Fruit fly (Drosophila melanogaster): Measurements from ENCODE around the gene mei-217.

The mei-217 gene

DNA sequence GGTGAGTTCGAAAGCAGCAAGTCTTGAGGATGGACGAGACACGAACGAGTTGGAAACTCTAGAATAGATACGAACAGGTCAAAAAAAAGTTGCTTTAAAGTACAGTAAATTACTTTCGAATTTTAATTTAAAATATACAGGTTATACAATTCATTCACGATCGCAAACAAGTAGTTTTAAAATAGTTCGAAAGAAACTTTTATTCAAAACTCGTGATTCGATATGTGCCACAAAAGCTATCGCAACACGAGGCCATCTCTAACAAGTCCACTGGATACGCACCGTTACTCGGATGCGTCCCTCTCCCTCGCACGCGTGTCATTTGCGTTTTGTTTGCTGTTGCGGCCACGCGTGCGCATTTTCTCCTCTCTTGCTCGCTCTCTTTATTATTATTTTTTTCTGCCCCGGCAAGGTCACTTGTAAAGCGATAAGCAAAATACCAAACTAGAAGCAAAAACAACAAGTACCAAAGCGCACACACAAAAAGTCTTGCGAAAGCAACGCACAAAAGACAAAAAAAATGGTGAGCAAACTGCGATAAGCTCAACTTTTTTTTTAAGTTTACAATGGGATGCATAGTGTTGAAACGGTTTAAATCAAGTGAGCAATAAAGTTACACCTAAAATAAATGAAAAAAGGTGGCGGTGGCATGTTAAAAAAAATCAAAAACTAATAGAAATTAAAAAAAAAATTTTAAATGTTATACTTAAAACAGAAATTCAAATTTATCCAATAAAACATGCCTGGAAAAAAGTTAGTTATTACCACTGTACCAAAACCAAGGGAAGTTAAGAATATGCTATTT is 17.6 kb downstream of the mei-217 start (continued):
- TF ChIP-seq CG15514 (GFP tag; optimal IDR thresholded peaks at IDR 0.05) = peak; percentile 55
- TF ChIP-seq Optix (GFP tag; IDR thresholded peaks at IDR 0.05) = peak; percentile 35; the same call in 1 of the 3 replicates
- peak; percentile 45 for TF ChIP-seq CG9727 (GFP tag; optimal IDR thresholded peaks at IDR 0.05)
- TF ChIP-seq usp (GFP tag; optimal IDR thresholded peaks at IDR 0.05) = no peak
- TF ChIP-seq Dp (GFP tag; optimal IDR thresholded peaks at IDR 0.05) = no peak
- no peak for TF ChIP-seq CG17186 (GFP tag; optimal IDR thresholded peaks at IDR 0.05)
- TF ChIP-seq pum (GFP tag; optimal IDR thresholded peaks at IDR 0.05) = peak; percentile 5
- no peak for TF ChIP-seq pan (optimal IDR thresholded peaks at IDR 0.05)
- TF ChIP-seq pan (GFP tag; optimal IDR thresholded peaks at IDR 0.05 in 1 of 2, IDR thresholded peaks at IDR 0.05 in 1 of 2) = peak in 1 of 2 experiments; percentile 81
- TF ChIP-seq kay (GFP tag; optimal IDR thresholded peaks at IDR 0.05) = peak; percentile 6
- TF ChIP-seq al (GFP tag; IDR thresholded peaks at IDR 0.05) = peak; percentile 71; the same call in 1 of the 2 replicates
- TF ChIP-seq Trl (optimal IDR thresholded peaks at IDR 0.05) = peak; percentile 25 to 33
- TF ChIP-seq Trl (GFP tag; optimal IDR thresholded peaks at IDR 0.05) = peak; percentile 50
- peak; percentile 73 for TF ChIP-seq CG4707 (GFP tag; optimal IDR thresholded peaks at IDR 0.05)
- no peak for TF ChIP-seq ems (GFP tag; optimal IDR thresholded peaks at IDR 0.05)
- peak; percentile 22 for TF ChIP-seq CG11398 (GFP tag; optimal IDR thresholded peaks at IDR 0.05)
- TF ChIP-seq GATAe (GFP tag; conservative IDR thresholded peaks at IDR 0.05) = peak; percentile 33; the same call in 1 of the 2 replicates
- 0 out of 2 replicates have a peak, but pooled peaks have one; percentile 40 for TF ChIP-seq ap (GFP tag; IDR thresholded peaks at IDR 0.05)
- no peak for TF ChIP-seq aop (GFP tag; IDR thresholded peaks at IDR 0.05)
- peak; percentile 81 for TF ChIP-seq sens (GFP tag)
- TF ChIP-seq CG12219 (GFP tag; optimal IDR thresholded peaks at IDR 0.05) = peak; percentile 2
- peak; percentile 92 for TF ChIP-seq vnd (GFP tag; IDR thresholded peaks at IDR 0.05; ENCODE audit: partially characterized antibody)
- peak; percentile 69 for TF ChIP-seq phol (tag; optimal IDR thresholded peaks at IDR 0.05)
- peak in 1 of 2 experiments; percentile 15 for TF ChIP-seq dpn (GFP tag; optimal IDR thresholded peaks at IDR 0.05)
- no peak for TF ChIP-seq CG12071 (GFP tag; optimal IDR thresholded peaks at IDR 0.05)
- TF ChIP-seq CG15696 (tag; optimal IDR thresholded peaks at IDR 0.05) = peak; percentile 55
- peak; percentile 71 for TF ChIP-seq CG7372 (GFP tag; IDR thresholded peaks at IDR 0.05)
- no peak for TF ChIP-seq br (optimal IDR thresholded peaks at IDR 0.05)
- no peak for TF ChIP-seq CG2875 (GFP tag; optimal IDR thresholded peaks at IDR 0.05)
- TF ChIP-seq cwo (GFP tag; optimal IDR thresholded peaks at IDR 0.05) = peak; percentile 78
- TF ChIP-seq Dip3 (GFP tag; optimal IDR thresholded peaks at IDR 0.05) = peak; percentile 13
- peak; percentile 45 for TF ChIP-seq CG11723 (GFP tag; optimal IDR thresholded peaks at IDR 0.05)
- TF ChIP-seq zfh2 (GFP tag; optimal IDR thresholded peaks at IDR 0.05) = peak; percentile 58
- no peak for TF ChIP-seq CG3838 (GFP tag; optimal IDR thresholded peaks at IDR 0.05)
- peak; percentile 18 for TF ChIP-seq CG9797 (GFP tag; optimal IDR thresholded peaks at IDR 0.05)
- TF ChIP-seq CrebB (tag; optimal IDR thresholded peaks at IDR 0.05) = no peak
- TF ChIP-seq unc-4 (GFP tag; IDR thresholded peaks at IDR 0.05; ENCODE audit: partially characterized antibody) = peak; percentile 87
- TF ChIP-seq MBD-R2 (GFP tag; IDR thresholded peaks at IDR 0.05) = 0 out of 2 replicates have a peak, but pooled peaks have one; percentile 7
- TF ChIP-seq Neu2 (GFP tag; optimal IDR thresholded peaks at IDR 0.05; ENCODE audit: borderline replicate concordance) = peak; percentile 12
- TF ChIP-seq sob (GFP tag; IDR thresholded peaks at IDR 0.05) = peak; percentile 63
- 0 out of 3 replicates have a peak, but pooled peaks have one; percentile 40 for TF ChIP-seq Mrtf (GFP tag; IDR thresholded peaks at IDR 0.05)
- TF ChIP-seq Scr (GFP tag; IDR thresholded peaks at IDR 0.05; ENCODE audit: partially characterized antibody) = peak; percentile 94
- TF ChIP-seq Ada2b (GFP tag; IDR thresholded peaks at IDR 0.05) = peak; percentile 78
- TF ChIP-seq bcd (GFP tag; optimal IDR thresholded peaks at IDR 0.05) = peak; percentile 53
- peak; percentile 40; the same call in 1 of the 2 replicates for TF ChIP-seq chm (GFP tag; IDR thresholded peaks at IDR 0.05)
- peak; percentile 69 for TF ChIP-seq CG33557 (GFP tag; optimal IDR thresholded peaks at IDR 0.05)
- peak; percentile 26; the same call in 3 of the 4 replicates for TF ChIP-seq Gug (GFP tag; IDR thresholded peaks at IDR 0.05)
- TF ChIP-seq Doc2 (GFP tag; IDR thresholded peaks at IDR 0.05) = no peak
- peak; percentile 44 for TF ChIP-seq CG11696 (GFP tag; IDR thresholded peaks at IDR 0.05)
- peak; percentile 49 for TF ChIP-seq Rx (GFP tag; IDR thresholded peaks at IDR 0.05)
